Worm (Caenorhabditis elegans) whole organism, early embryonic: ENCODE measurements around the gene F11A5.13.

Source experiments
- F13C5.2 ChIP-seq: sonication (generic microtip); optimal IDR thresholded peaks from 2 replicates; lab custom pipeline; 2017; ENCODE audit warnings: mild to moderate bottlenecking, missing genetic modification characterization, inconsistent platforms, missing compliant biosample characterization
- ama-1 ChIP-seq: fragments of 150-350 bp; optimal IDR thresholded peaks from 2 replicates; lab custom pipeline; 2014
- ceh-13 ChIP-seq: fragments of 200-800 bp; sonication (Bioruptor generic); optimal IDR thresholded peaks from 2 replicates; lab custom pipeline; 2018; ENCODE audit warnings: mild to moderate bottlenecking, missing genetic modification characterization, missing compliant biosample characterization
- tra-4 ChIP-seq: sonication (generic microtip); optimal IDR thresholded peaks from 2 replicates; lab custom pipeline; 2017; ENCODE audit warnings: missing genetic modification characterization, missing compliant biosample characterization

DNA sequence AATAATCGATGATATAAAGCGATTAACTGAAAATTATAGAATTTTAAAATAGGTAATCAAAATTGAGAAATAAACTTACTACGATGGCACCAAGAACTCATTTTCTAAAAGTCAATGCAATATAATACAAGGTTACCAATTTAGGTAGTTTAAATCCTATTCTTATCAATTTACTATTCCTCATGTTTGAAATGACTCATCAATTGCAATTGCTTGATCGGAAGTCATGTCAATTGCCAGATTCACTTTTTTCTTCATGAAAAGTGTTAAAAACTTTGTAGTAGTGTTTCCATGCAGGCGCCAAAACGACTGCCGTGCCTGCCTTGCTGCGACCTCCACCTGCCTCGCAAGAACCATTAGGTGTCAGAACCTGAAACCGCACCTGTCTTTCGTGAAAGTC is at the start of gene F11A5.13:
- TF ChIP-seq F13C5.2 (tag; lab: Kevin White, UChicago) = no peak
- TF ChIP-seq ceh-13 (GFP tag; lab: Kevin White, UChicago) = no peak
- no peak for TF ChIP-seq tra-4
- TF ChIP-seq ama-1 (lab: Kevin White, UChicago) = no peak
